Worm (Caenorhabditis elegans): Measurements from ENCODE around the gene nlp-21.

nlp-21 gene

DNA sequence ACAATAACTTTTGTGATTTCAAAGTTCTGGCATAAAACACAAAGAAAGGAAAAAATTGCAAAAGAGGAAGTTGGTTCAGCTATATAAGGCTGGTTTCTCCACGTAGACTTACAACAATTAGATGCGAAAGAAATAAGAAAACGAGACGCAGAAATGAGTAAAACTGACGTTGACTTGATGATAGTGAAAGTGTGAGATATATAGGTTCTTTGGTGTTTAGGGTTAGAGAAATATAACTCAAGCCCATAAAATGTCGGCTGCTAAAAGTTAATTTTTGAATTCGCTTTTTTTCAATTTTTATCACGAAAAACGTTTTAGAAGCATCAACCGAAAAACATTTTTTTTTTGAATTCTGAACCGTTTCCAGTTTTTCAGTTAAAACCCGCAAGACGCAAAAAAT, 14.6 kb downstream of the nlp-21 start:
- TF ChIP-seq scrt-1 (GFP tag; IDR thresholded peaks at IDR 0.05) (no peak), B0310.2 (tag; optimal IDR thresholded peaks at IDR 0.05) (no peak), ama-1 (optimal IDR thresholded peaks at IDR 0.05) (no peak), tra-4 (tag; optimal IDR thresholded peaks at IDR 0.05) (no peak), tbx-11 (GFP tag; IDR thresholded peaks at IDR 0.05) (no peak), hmg-4 (GFP tag; optimal IDR thresholded peaks at IDR 0.05) (no peak), aly-1 (tag; optimal IDR thresholded peaks at IDR 0.05) (no peak), ceh-13 (GFP tag; optimal IDR thresholded peaks at IDR 0.05) (no peak), flt-1 (GFP tag; IDR thresholded peaks at IDR 0.05) (no peak)

DNA sequence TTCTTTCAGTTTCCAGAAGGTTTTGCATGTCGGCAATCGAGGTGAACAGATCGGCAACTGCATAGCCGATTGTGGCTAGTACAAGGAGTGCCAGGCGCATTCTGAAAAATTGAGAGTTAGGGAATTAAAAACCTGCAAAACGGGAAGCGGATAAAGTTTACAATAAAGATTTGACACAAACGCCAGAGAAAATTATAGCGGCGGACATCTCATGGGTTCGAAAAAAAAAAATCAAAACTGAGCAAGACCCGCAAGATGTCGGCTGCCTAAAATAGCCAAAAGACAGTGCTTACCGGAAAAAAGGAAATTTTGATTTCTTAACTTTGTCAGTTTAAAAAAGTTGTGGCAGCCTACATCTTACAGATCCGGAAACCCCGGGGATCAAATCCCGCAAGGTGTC, 15.2 kb downstream of the nlp-21 start, which contains the start of gene dpy-18:
Gene dpy-18, minus strand, starts transcription at position 101 of the 400 bp plus-strand sequence.
- no peak for TF ChIP-seq F13C5.2 (tag; optimal IDR thresholded peaks at IDR 0.05)
- TF ChIP-seq sea-1 (GFP tag; conservative IDR thresholded peaks at IDR 0.05) = no peak
- no peak for TF ChIP-seq ceh-13 (GFP tag; optimal IDR thresholded peaks at IDR 0.05)
- TF ChIP-seq hnd-1 (tag; optimal IDR thresholded peaks at IDR 0.05) = no peak
- no peak for TF ChIP-seq ama-1 (optimal IDR thresholded peaks at IDR 0.05)
- no peak for TF ChIP-seq ceh-36 (tag; optimal IDR thresholded peaks at IDR 0.05)
- no peak for TF ChIP-seq tbx-11 (GFP tag; IDR thresholded peaks at IDR 0.05)
- no peak for TF ChIP-seq hmg-4 (GFP tag; optimal IDR thresholded peaks at IDR 0.05)
- no peak for TF ChIP-seq B0310.2 (tag; optimal IDR thresholded peaks at IDR 0.05)
- TF ChIP-seq ets-7 (tag; optimal IDR thresholded peaks at IDR 0.05) = no peak
- no peak for TF ChIP-seq pes-1 (GFP tag; IDR thresholded peaks at IDR 0.05)
- no peak for TF ChIP-seq aly-1 (tag; optimal IDR thresholded peaks at IDR 0.05)
- no peak for TF ChIP-seq hmbx-1 (tag; optimal IDR thresholded peaks at IDR 0.05)
- no peak for TF ChIP-seq scrt-1 (GFP tag; IDR thresholded peaks at IDR 0.05)

DNA sequence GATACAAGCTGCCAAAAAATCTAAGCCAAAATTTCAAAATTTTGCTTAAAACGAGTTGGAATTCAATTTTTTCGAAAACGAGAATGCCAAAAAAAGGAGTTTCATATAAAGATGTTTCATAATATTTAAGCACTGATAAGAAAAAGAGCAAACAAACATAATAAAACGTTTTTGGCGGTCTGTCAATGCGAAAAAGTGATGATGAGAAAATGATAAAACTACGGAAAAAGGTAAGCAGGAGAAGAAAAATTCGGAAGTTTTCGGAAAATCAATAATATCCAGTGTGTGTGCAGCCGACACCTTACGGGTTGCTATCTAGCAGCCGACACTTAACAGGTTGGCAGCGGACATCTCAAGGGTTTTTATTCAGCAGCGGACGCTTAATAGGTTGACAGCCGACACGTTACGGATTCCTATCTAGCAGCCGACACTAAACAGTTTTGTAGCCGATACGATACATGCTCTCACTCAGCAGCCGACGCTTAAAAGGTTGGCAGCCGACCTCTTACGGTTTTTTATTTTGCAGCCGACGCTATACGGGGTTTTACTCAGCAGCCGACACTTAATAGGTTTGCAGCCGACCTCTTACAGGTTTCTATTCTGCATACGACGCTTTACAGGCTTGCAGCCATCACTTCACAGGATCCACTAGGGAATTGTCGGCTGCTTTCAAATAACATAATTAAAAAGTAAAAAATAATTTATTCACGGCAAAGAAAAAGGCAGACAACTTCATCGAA, 20.7 kb downstream of the nlp-21 start:
- TF ChIP-seq hmg-4 (GFP tag; optimal IDR thresholded peaks at IDR 0.05) (no peak), hmbx-1 (tag; optimal IDR thresholded peaks at IDR 0.05) (no peak), tbx-11 (GFP tag; IDR thresholded peaks at IDR 0.05) (no peak), scrt-1 (GFP tag; IDR thresholded peaks at IDR 0.05) (no peak), tbx-37 (GFP tag; conservative IDR thresholded peaks at IDR 0.05) (no peak), pes-1 (GFP tag; IDR thresholded peaks at IDR 0.05) (no peak), hnd-1 (tag; optimal IDR thresholded peaks at IDR 0.05) (no peak), sea-1 (GFP tag; conservative IDR thresholded peaks at IDR 0.05) (no peak), F13C5.2 (tag; optimal IDR thresholded peaks at IDR 0.05) (no peak), aly-1 (tag; optimal IDR thresholded peaks at IDR 0.05) (no peak), ama-1 (optimal IDR thresholded peaks at IDR 0.05) (no peak), tra-4 (tag; optimal IDR thresholded peaks at IDR 0.05) (no peak), B0310.2 (tag; optimal IDR thresholded peaks at IDR 0.05) (no peak), ets-7 (tag; optimal IDR thresholded peaks at IDR 0.05) (no peak), flt-1 (GFP tag; IDR thresholded peaks at IDR 0.05) (no peak), ceh-13 (GFP tag; optimal IDR thresholded peaks at IDR 0.05) (no peak)

DNA sequence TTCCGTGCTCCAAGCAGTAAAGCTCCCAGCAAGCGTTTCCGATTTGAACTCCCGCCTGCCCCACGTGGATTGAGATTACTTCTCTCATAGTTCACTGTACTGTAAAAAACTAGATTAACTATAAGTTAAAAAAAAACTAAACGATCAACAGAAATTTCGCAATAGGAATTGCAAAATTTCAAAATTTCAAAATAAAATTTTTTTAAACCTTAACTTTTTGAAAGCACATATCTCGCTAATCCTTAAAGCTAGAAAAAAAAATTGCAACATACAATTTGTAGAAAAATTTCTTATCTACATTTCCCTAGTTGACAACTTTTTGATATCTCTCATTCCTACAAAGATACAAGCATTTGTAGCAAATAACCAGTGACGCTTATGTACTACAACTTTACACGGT, 21.4 kb downstream of the nlp-21 start, which contains the start of gene tba-7:
Gene tba-7, minus strand, starts transcription at position 101 of the 400 bp plus-strand sequence.
- no peak for TF ChIP-seq aly-1 (tag; optimal IDR thresholded peaks at IDR 0.05)
- no peak for TF ChIP-seq hnd-1 (tag; optimal IDR thresholded peaks at IDR 0.05)

DNA sequence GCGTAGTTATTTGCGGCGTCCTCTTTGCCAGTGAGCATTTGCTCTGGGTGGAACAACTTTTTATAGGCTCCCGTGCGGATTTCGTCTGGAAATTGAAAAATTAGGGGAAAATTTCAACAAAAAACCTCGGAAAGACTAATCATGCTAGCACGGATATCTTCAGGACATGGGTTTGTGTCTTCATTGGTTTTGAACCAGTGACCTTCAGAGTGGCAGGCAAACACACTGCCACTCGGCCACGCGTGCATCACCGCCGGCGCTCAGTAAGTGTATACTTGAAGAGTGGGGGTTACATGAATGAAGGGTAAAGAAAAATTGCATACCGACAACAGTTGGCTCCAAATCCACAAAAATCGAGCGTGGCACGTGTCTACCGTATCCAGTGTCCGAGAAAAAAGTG, 21.8 kb downstream of the nlp-21 start:
- TF ChIP-seq pes-1 (GFP tag; IDR thresholded peaks at IDR 0.05) (peak; percentile 95), aly-1 (tag; optimal IDR thresholded peaks at IDR 0.05) (peak; percentile 93), B0310.2 (tag; optimal IDR thresholded peaks at IDR 0.05) (peak; percentile 88), hmg-4 (GFP tag; optimal IDR thresholded peaks at IDR 0.05) (peak; percentile 96), scrt-1 (GFP tag; IDR thresholded peaks at IDR 0.05) (peak; percentile 96), flt-1 (GFP tag; IDR thresholded peaks at IDR 0.05) (peak; percentile 93), ceh-13 (GFP tag; optimal IDR thresholded peaks at IDR 0.05) (peak; percentile 80), ama-1 (optimal IDR thresholded peaks at IDR 0.05) (no peak), ets-7 (tag; optimal IDR thresholded peaks at IDR 0.05) (peak; percentile 82), hmbx-1 (tag; optimal IDR thresholded peaks at IDR 0.05) (peak; percentile 81), ceh-36 (tag; optimal IDR thresholded peaks at IDR 0.05) (peak; percentile 92), hnd-1 (tag; optimal IDR thresholded peaks at IDR 0.05) (peak; percentile 84), tbx-37 (GFP tag; conservative IDR thresholded peaks at IDR 0.05) (peak; percentile 91), tra-4 (tag; optimal IDR thresholded peaks at IDR 0.05) (peak; percentile 84), tbx-11 (GFP tag; IDR thresholded peaks at IDR 0.05) (peak; percentile 93), F13C5.2 (tag; optimal IDR thresholded peaks at IDR 0.05) (peak; percentile 92), sea-1 (GFP tag; conservative IDR thresholded peaks at IDR 0.05) (peak; percentile 94)

DNA sequence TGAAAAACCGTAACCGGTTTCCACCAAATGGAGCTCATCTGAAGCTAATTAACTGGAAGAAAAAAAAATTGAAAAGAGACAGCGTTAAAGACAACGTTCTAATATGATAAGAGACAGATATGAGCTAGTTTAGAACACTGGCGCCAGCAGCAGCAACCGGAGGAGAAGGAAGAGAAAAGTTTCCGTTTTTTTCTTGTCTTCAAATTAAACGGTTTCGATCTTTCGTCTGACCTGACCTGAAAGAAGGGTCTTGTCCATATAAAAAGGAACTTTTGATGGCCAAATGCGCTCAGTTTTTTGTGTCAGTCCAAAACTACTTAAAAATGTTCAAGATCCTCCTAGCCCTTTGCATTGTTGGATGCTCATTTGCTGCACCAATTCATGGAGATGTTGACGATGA, 26.6 kb downstream of the nlp-21 start, which contains the start of gene T28D6.3:
Gene T28D6.3, plus strand, starts transcription at position 301 of the 400 bp plus-strand sequence.
- TF ChIP-seq tra-4 (tag; optimal IDR thresholded peaks at IDR 0.05) (no peak), hmg-4 (GFP tag; optimal IDR thresholded peaks at IDR 0.05) (no peak), hmbx-1 (tag; optimal IDR thresholded peaks at IDR 0.05) (no peak), tbx-37 (GFP tag; conservative IDR thresholded peaks at IDR 0.05) (no peak)

DNA sequence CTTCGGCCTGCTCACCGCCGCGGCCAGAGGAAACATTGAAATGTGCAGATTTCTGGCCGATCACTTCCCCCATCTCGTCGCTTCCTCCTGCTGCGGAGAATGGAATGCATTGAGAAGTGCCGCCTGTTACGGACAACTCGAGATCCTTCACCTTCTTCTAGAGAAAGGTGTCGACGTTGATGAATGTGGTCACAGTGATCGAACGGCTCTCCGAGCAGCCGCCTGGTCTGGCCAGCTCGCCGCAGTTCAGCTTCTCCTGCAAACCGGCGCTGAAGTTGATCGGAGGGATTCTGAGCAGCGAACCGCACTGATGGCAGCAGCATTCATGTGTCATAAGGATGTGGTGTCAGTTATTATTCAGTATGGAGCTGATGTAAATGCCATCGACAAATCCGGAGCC, 30.1 kb downstream of the nlp-21 start:
- TF ChIP-seq hmg-4 (GFP tag; optimal IDR thresholded peaks at IDR 0.05) (peak; percentile 15), hmbx-1 (tag; optimal IDR thresholded peaks at IDR 0.05) (no peak)

DNA sequence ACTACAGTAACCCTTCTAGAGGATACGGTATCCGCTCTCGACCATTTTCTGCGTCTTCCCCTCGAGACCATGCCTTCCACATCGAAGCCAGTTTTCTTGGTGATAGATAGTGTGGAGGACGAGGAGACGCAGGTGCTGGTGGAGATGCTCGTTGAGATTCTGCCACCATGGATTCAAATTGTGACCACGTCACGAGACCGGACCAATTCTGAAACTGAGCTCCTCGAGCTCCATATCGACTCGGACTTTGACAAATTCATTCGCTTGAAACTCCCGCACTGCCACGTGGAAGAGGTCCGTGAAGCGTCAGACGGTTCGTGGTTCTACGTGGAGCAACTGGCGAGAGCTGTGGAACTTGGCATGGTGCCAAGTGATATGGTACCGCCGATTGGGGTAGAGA, 31.7 kb downstream of the nlp-21 start:
- TF ChIP-seq F13C5.2 (tag; optimal IDR thresholded peaks at IDR 0.05) (no peak), pes-1 (GFP tag; IDR thresholded peaks at IDR 0.05) (no peak), hmbx-1 (tag; optimal IDR thresholded peaks at IDR 0.05) (no peak), tbx-11 (GFP tag; IDR thresholded peaks at IDR 0.05) (no peak), tbx-37 (GFP tag; conservative IDR thresholded peaks at IDR 0.05) (no peak), hmg-4 (GFP tag; optimal IDR thresholded peaks at IDR 0.05) (no peak), ets-7 (tag; optimal IDR thresholded peaks at IDR 0.05) (no peak), ceh-13 (GFP tag; optimal IDR thresholded peaks at IDR 0.05) (no peak), ceh-36 (tag; optimal IDR thresholded peaks at IDR 0.05) (no peak), tra-4 (tag; optimal IDR thresholded peaks at IDR 0.05) (no peak), scrt-1 (GFP tag; IDR thresholded peaks at IDR 0.05) (no peak), sea-1 (GFP tag; conservative IDR thresholded peaks at IDR 0.05) (no peak), aly-1 (tag; optimal IDR thresholded peaks at IDR 0.05) (no peak), ama-1 (optimal IDR thresholded peaks at IDR 0.05) (no peak), flt-1 (GFP tag; IDR thresholded peaks at IDR 0.05) (no peak), B0310.2 (tag; optimal IDR thresholded peaks at IDR 0.05) (no peak), hnd-1 (tag; optimal IDR thresholded peaks at IDR 0.05) (no peak)
